Fruit fly (Drosophila melanogaster) whole organism, embryonic: ENCODE data around the gene CSN5.

Experiments
- B-H1 ChIP-seq: fragments of 200-800 bp; sonication (Bioruptor generic); IDR thresholded peaks from 3 replicates; pipeline ENCODE4 v1.3.6; 2022; ENCODE audit warnings: missing biosample characterization, missing genetic modification characterization
- Blimp-1 ChIP-seq: fragments of 200-800 bp; sonication (Bioruptor generic); optimal IDR thresholded peaks from 3 replicates; lab custom pipeline; 2018; ENCODE audit warnings: missing biosample characterization, missing genetic modification characterization, mild to moderate bottlenecking, moderate library complexity, missing genetic modification reagents
- CG10366 ChIP-seq: fragments of 200-800 bp; sonication (Bioruptor generic); IDR thresholded peaks from 2 replicates; pipeline ENCODE4 v1.3.6; 2022; ENCODE audit warnings: missing biosample characterization, missing genetic modification characterization
- CG11085 ChIP-seq: fragments of 200-800 bp; sonication (Bioruptor generic); IDR thresholded peaks from 2 replicates; pipeline ENCODE4 v1.3.6; 2022; ENCODE audit warnings: missing biosample characterization, missing genetic modification characterization
- CG12236 ChIP-seq: fragments of 200-800 bp; sonication (Bioruptor generic); optimal IDR thresholded peaks from 2 replicates; lab custom pipeline; 2016; ENCODE audit warnings: missing biosample characterization, missing genetic modification characterization
- CG13624 ChIP-seq: fragments of 200-800 bp; sonication (Bioruptor generic); optimal IDR thresholded peaks from 2 replicates; lab custom pipeline; 2016; ENCODE audit warnings: missing biosample characterization, missing genetic modification characterization
- CG13775 ChIP-seq: fragments of 200-800 bp; sonication (Bioruptor generic); optimal IDR thresholded peaks from 3 replicates; lab custom pipeline; 2017; ENCODE audit warnings: missing biosample characterization, mild to moderate bottlenecking, missing genetic modification characterization
- CG14050 ChIP-seq: fragments of 200-800 bp; sonication (Bioruptor generic); IDR thresholded peaks from 3 replicates; pipeline ENCODE4 v1.3.6; 2022; ENCODE audit warnings: missing biosample characterization, missing genetic modification characterization
- CG17829 ChIP-seq: fragments of 200-800 bp; optimal IDR thresholded peaks from 2 replicates; lab custom pipeline; 2019; ENCODE audit warnings: missing biosample characterization, mild to moderate bottlenecking, missing genetic modification characterization, moderate library complexity
- CG17912 ChIP-seq: fragments of 200-800 bp; sonication (Bioruptor generic); optimal IDR thresholded peaks from 2 replicates; lab custom pipeline; 2018; ENCODE audit warnings: missing biosample characterization, mild to moderate bottlenecking, missing genetic modification characterization
- CG18764 ChIP-seq: fragments of 200-800 bp; sonication (Bioruptor generic); optimal IDR thresholded peaks from 3 replicates; lab custom pipeline; 2016; ENCODE audit warnings: missing biosample characterization, missing genetic modification characterization
- CG2199 ChIP-seq: fragments of 200-800 bp; sonication (Bioruptor generic); IDR thresholded peaks from 3 replicates; pipeline ENCODE4 v1.3.6; 2022; ENCODE audit warnings: missing biosample characterization, missing genetic modification characterization
- CG32767 ChIP-seq: fragments of 200-800 bp; sonication (Bioruptor generic); IDR thresholded peaks from 2 replicates; pipeline ENCODE4 v1.3.6; 2022; ENCODE audit warnings: missing biosample characterization, missing genetic modification characterization
- CG4424 ChIP-seq: fragments of 200-800 bp; sonication (Bioruptor generic); optimal IDR thresholded peaks from 3 replicates; lab custom pipeline; 2016; ENCODE audit warnings: missing biosample characterization, missing genetic modification characterization
- CG6683 ChIP-seq: fragments of 200-800 bp; sonication (Bioruptor generic); optimal IDR thresholded peaks from 2 replicates; lab custom pipeline; 2017; ENCODE audit warnings: missing biosample characterization, mild to moderate bottlenecking, missing genetic modification characterization, missing genetic modification reagents
- CG6813 ChIP-seq: fragments of 200-800 bp; sonication (Bioruptor generic); optimal IDR thresholded peaks from 2 replicates; lab custom pipeline; 2017; ENCODE audit warnings: missing biosample characterization, missing genetic modification characterization, mild to moderate bottlenecking, moderate library complexity, missing genetic modification reagents
- CG7963 ChIP-seq: fragments of 200-800 bp; sonication (Bioruptor generic); IDR thresholded peaks from 3 replicates; pipeline ENCODE4 v1.3.6; 2022; ENCODE audit warnings: missing biosample characterization, missing genetic modification characterization; ENCODE audit not compliant: partially characterized antibody
- CG8478 ChIP-seq: fragments of >200 bp; optimal IDR thresholded peaks from 2 replicates; lab custom pipeline; 2018
- CG8765 ChIP-seq: fragments of 200-800 bp; sonication (Bioruptor generic); IDR thresholded peaks from 2 replicates; pipeline ENCODE4 v1.3.6; 2022; ENCODE audit warnings: missing biosample characterization, missing genetic modification characterization
- CHES-1-like ChIP-seq: fragments of 200-800 bp; sonication (Bioruptor generic); optimal IDR thresholded peaks from 2 replicates; lab custom pipeline; 2016; ENCODE audit warnings: missing biosample characterization, missing genetic modification characterization
- Dfd ChIP-seq, 2 experiments: fragments of >200 bp; optimal IDR thresholded peaks; 2 replicates each; lab custom pipeline; 2017; ENCODE audit warnings: missing biosample characterization in 2 of 2, missing genetic modification characterization in 2 of 2
- Doc3 ChIP-seq: fragments of 200-800 bp; sonication (Bioruptor generic); IDR thresholded peaks from 3 replicates; pipeline ENCODE4 v1.3.6; 2022; ENCODE audit warnings: missing biosample characterization, missing genetic modification characterization; ENCODE audit not compliant: partially characterized antibody
- Dp ChIP-seq: fragments of 200-800 bp; sonication (Bioruptor generic); optimal IDR thresholded peaks from 2 replicates; lab custom pipeline; 2018; ENCODE audit warnings: missing biosample characterization, mild to moderate bottlenecking, missing genetic modification characterization, moderate library complexity
- Eip74EF ChIP-seq, 2 experiments: fragments of 200-800 bp in 1 of 2; fragments of >200 bp in 1 of 2; sonication (Bioruptor generic) in 1 of 2; optimal IDR thresholded peaks; 2 replicates each; lab custom pipeline; 2017 to 2019; ENCODE audit warnings: missing biosample characterization in 2 of 2, missing genetic modification characterization in 2 of 2, mild to moderate bottlenecking in 1 of 2, moderate library complexity in 1 of 2
- Fer1 ChIP-seq: fragments of 200-800 bp; sonication (Bioruptor generic); optimal IDR thresholded peaks from 2 replicates; lab custom pipeline; 2017; ENCODE audit warnings: missing biosample characterization, mild to moderate bottlenecking, missing genetic modification characterization
- Hand ChIP-seq: fragments of 200-800 bp; sonication (Bioruptor generic); optimal IDR thresholded peaks from 2 replicates; lab custom pipeline; 2017; ENCODE audit warnings: mild to moderate bottlenecking, missing biosample characterization, missing genetic modification reagents, missing genetic modification characterization
- Hmx ChIP-seq: fragments of 200-800 bp; sonication (Bioruptor generic); optimal IDR thresholded peaks from 2 replicates; lab custom pipeline; 2016; ENCODE audit warnings: missing biosample characterization, missing genetic modification characterization
- NC2α ChIP-seq: fragments of 200-800 bp; sonication (Bioruptor generic); optimal IDR thresholded peaks from 2 replicates; lab custom pipeline; 2016; ENCODE audit warnings: missing biosample characterization, missing genetic modification characterization
- Neu2 ChIP-seq: fragments of 200-800 bp; sonication (Bioruptor generic); optimal IDR thresholded peaks from 3 replicates; lab custom pipeline; 2016; ENCODE audit warnings: missing biosample characterization, missing genetic modification characterization, borderline replicate concordance
- Pdp1 ChIP-seq, 2 experiments: fragments of 200-800 bp; sonication (Bioruptor generic); optimal IDR thresholded peaks; 3 replicates each; lab custom pipeline; 2016; ENCODE audit warnings: missing biosample characterization in 2 of 2, missing genetic modification characterization in 2 of 2, mild to moderate bottlenecking in 1 of 2, moderate library complexity in 1 of 2
- Sry-δ ChIP-seq: fragments of 200-800 bp; sonication (Bioruptor generic); optimal IDR thresholded peaks from 2 replicates; lab custom pipeline; 2016; ENCODE audit warnings: missing biosample characterization, missing genetic modification characterization
- YL-1 ChIP-seq: fragments of 200-800 bp; sonication (Bioruptor generic); optimal IDR thresholded peaks from 3 replicates; lab custom pipeline; 2017; ENCODE audit warnings: missing biosample characterization, mild to moderate bottlenecking, missing genetic modification characterization
- ash1 ChIP-seq: fragments of 200-800 bp; sonication (Bioruptor generic); optimal IDR thresholded peaks from 2 replicates; lab custom pipeline; 2018; ENCODE audit warnings: missing biosample characterization, mild to moderate bottlenecking, missing genetic modification characterization
- bsh ChIP-seq, 2 experiments: fragments of 200-800 bp; sonication (Bioruptor generic); optimal IDR thresholded peaks; 2 replicates each; lab custom pipeline; 2017 to 2018; ENCODE audit warnings: mild to moderate bottlenecking in 2 of 2, missing biosample characterization in 2 of 2, missing genetic modification characterization in 2 of 2, moderate library complexity in 1 of 2
- disco-r ChIP-seq: fragments of 200-800 bp; sonication (Bioruptor generic); optimal IDR thresholded peaks from 2 replicates; lab custom pipeline; 2016; ENCODE audit warnings: missing biosample characterization, missing genetic modification characterization
- dpn ChIP-seq, 2 experiments: fragments of 200-800 bp; sonication (Bioruptor generic); optimal IDR thresholded peaks; 3 replicates each; lab custom pipeline; 2016; ENCODE audit warnings: missing biosample characterization in 2 of 2, missing genetic modification characterization in 2 of 2
- gsb-n ChIP-seq: fragments of 200-800 bp; sonication (Bioruptor generic); optimal IDR thresholded peaks from 3 replicates; lab custom pipeline; 2018; ENCODE audit warnings: missing biosample characterization, mild to moderate bottlenecking, missing genetic modification characterization
- kni ChIP-seq: fragments of 200-800 bp; sonication (Bioruptor generic); optimal IDR thresholded peaks from 3 replicates; lab custom pipeline; 2017; ENCODE audit warnings: mild to moderate bottlenecking, missing biosample characterization, missing genetic modification reagents, missing genetic modification characterization
- lmd ChIP-seq: fragments of 200-800 bp; sonication (Bioruptor generic); IDR thresholded peaks from 2 replicates; pipeline ENCODE4 v1.3.6; 2022; ENCODE audit warnings: missing biosample characterization, missing genetic modification characterization
- mirr ChIP-seq: fragments of 200-800 bp; sonication (Bioruptor generic); optimal IDR thresholded peaks from 3 replicates; lab custom pipeline; 2018; ENCODE audit warnings: missing biosample characterization, mild to moderate bottlenecking, missing genetic modification characterization
- pfk ChIP-seq: fragments of 200-800 bp; sonication (Bioruptor generic); optimal IDR thresholded peaks from 2 replicates; lab custom pipeline; 2018; ENCODE audit warnings: missing biosample characterization, mild to moderate bottlenecking, missing genetic modification characterization, moderate library complexity
- pnt ChIP-seq: fragments of 200-800 bp; sonication (Bioruptor generic); optimal IDR thresholded peaks from 3 replicates; lab custom pipeline; 2016; ENCODE audit warnings: missing biosample characterization, missing genetic modification characterization
- salm ChIP-seq: fragments of 200-800 bp; sonication (Bioruptor generic); optimal IDR thresholded peaks from 2 replicates; lab custom pipeline; 2018; ENCODE audit warnings: missing biosample characterization, mild to moderate bottlenecking, missing genetic modification characterization
- sim ChIP-seq: fragments of 200-800 bp; sonication (Bioruptor generic); IDR thresholded peaks from 2 replicates; pipeline ENCODE4 v1.3.6; 2022; ENCODE audit warnings: missing biosample characterization, missing genetic modification characterization
- slbo ChIP-seq: fragments of 200-800 bp; sonication (Bioruptor generic); IDR thresholded peaks from 2 replicates; pipeline ENCODE4 v1.3.6; 2022; ENCODE audit warnings: missing biosample characterization, missing genetic modification characterization
- tgo ChIP-seq: fragments of 200-800 bp; sonication (Bioruptor generic); IDR thresholded peaks from 3 replicates; pipeline ENCODE4 v1.3.6; 2022; ENCODE audit warnings: missing biosample characterization, missing genetic modification characterization
- toy ChIP-seq: fragments of 200-800 bp; sonication (Bioruptor generic); IDR thresholded peaks from 2 replicates; pipeline ENCODE4 v1.3.6; 2022; ENCODE audit warnings: missing biosample characterization, missing genetic modification characterization
- usp ChIP-seq: fragments of >200 bp; optimal IDR thresholded peaks from 2 replicates; lab custom pipeline; 2017; ENCODE audit warnings: missing biosample characterization, missing genetic modification characterization
- vnd ChIP-seq: fragments of 200-800 bp; sonication (Bioruptor generic); IDR thresholded peaks from 3 replicates; pipeline ENCODE4 v1.3.6; 2022; ENCODE audit warnings: missing biosample characterization, missing genetic modification characterization; ENCODE audit not compliant: partially characterized antibody
- wdn ChIP-seq: fragments of 200-800 bp; sonication (Bioruptor generic); IDR thresholded peaks from 2 replicates; pipeline ENCODE4 v1.3.6; 2022; ENCODE audit warnings: missing biosample characterization, missing genetic modification characterization

Gene CSN5

dm6 chr3R:16442937-16443336, 27.0 kb upstream of the CSN5 start, which contains the start of the genes Ttc1 and CG14882 (continued):
- peak; percentile 71 for TF ChIP-seq CG12236 (GFP tag; lab: Kevin White, UChicago)
- TF ChIP-seq mirr (GFP tag; lab: Kevin White, UChicago) = peak; percentile 52
- TF ChIP-seq slbo (GFP tag; lab: Robert Waterston, UW) = peak; percentile 95
- TF ChIP-seq CG10366 (GFP tag; lab: Robert Waterston, UW) = peak; percentile 93
- peak; percentile 59 for TF ChIP-seq Hmx
- TF ChIP-seq CG8478 (lab: Kevin White, UChicago) = no peak
- peak; percentile 88 for TF ChIP-seq CHES-1-like (GFP tag; lab: Kevin White, UChicago)
- peak; percentile 49 for TF ChIP-seq Sry-δ
- peak; percentile 85 for TF ChIP-seq CG13775 (GFP tag; lab: Kevin White, UChicago)
- TF ChIP-seq Dfd (GFP tag; optimal IDR thresholded peaks at IDR 0.05; lab: Kevin White, UChicago) = no peak
- peak; percentile 93 for TF ChIP-seq tgo
- peak; percentile 93 for TF ChIP-seq CG13624 (GFP tag; lab: Kevin White, UChicago)
- no peak for TF ChIP-seq CG8765 (GFP tag; lab: Robert Waterston, UW)
- TF ChIP-seq dpn (GFP tag; optimal IDR thresholded peaks at IDR 0.05; lab: Kevin White, UChicago) = peak; percentile 84 to 91
- TF ChIP-seq wdn (GFP tag; lab: Robert Waterston, UW) = peak; percentile 84
- 0 out of 2 replicates have a peak, but pooled peaks have one; percentile 34 for TF ChIP-seq toy (GFP tag; lab: Robert Waterston, UW)
- peak; percentile 62 for TF ChIP-seq Hand (GFP tag; lab: Kevin White, UChicago)
- peak; percentile 74 for TF ChIP-seq gsb-n (tag; lab: Kevin White, UChicago)
- TF ChIP-seq salm (tag; lab: Kevin White, UChicago) = peak; percentile 50
- no peak for TF ChIP-seq Eip74EF (GFP tag; optimal IDR thresholded peaks at IDR 0.05; lab: Kevin White, UChicago)
- peak; percentile 72 for TF ChIP-seq NC2α
- TF ChIP-seq CG14050 (GFP tag; lab: Robert Waterston, UW) = peak; percentile 92
- no peak for TF ChIP-seq CG17912
- peak; percentile 84 for TF ChIP-seq CG17829 (tag; lab: Kevin White, UChicago)
- 0 out of 3 replicates have a peak, but pooled peaks have one; percentile 19 for TF ChIP-seq vnd (GFP tag; lab: Robert Waterston, UW)
- TF ChIP-seq bsh (GFP tag; optimal IDR thresholded peaks at IDR 0.05; lab: Kevin White, UChicago) = peak; percentile 45 to 90
- peak; percentile 73 for TF ChIP-seq B-H1 (GFP tag; lab: Robert Waterston, UW)
- TF ChIP-seq Dp (GFP tag; lab: Kevin White, UChicago) = peak; percentile 44
- TF ChIP-seq usp (GFP tag; lab: Kevin White, UChicago) = no peak
- 0 out of 3 replicates have a peak, but pooled peaks have one; percentile 33 for TF ChIP-seq CG7963 (GFP tag; lab: Robert Waterston, UW)
- TF ChIP-seq CG4424 (GFP tag; lab: Kevin White, UChicago) = peak; percentile 78
- peak; percentile 81 for TF ChIP-seq Fer1
- TF ChIP-seq CG18764 (GFP tag; lab: Kevin White, UChicago) = peak; percentile 71
- TF ChIP-seq YL-1 (GFP tag; lab: Kevin White, UChicago) = peak; percentile 38
- 0 out of 3 replicates have a peak, but pooled peaks have one; percentile 24 for TF ChIP-seq Doc3
- no peak for TF ChIP-seq kni (GFP tag; lab: Kevin White, UChicago)
- peak; percentile 70 for TF ChIP-seq CG6813
- peak; percentile 68 for TF ChIP-seq disco-r (GFP tag; lab: Kevin White, UChicago)
- TF ChIP-seq Pdp1 (GFP tag; optimal IDR thresholded peaks at IDR 0.05; lab: Kevin White, UChicago) = peak; percentile 87 to 90
- no peak for TF ChIP-seq ash1 (GFP tag; lab: Kevin White, UChicago)
- peak; percentile 74; the same call in 1 of the 3 replicates for TF ChIP-seq CG2199 (GFP tag; lab: Robert Waterston, UW)
- TF ChIP-seq CG6683 (GFP tag; lab: Kevin White, UChicago) = peak; percentile 51
- TF ChIP-seq lmd (GFP tag; lab: Robert Waterston, UW) = peak; percentile 80
- TF ChIP-seq sim (GFP tag; lab: Robert Waterston, UW) = peak; percentile 47; the same call in 1 of the 2 replicates
- TF ChIP-seq pnt (GFP tag; lab: Kevin White, UChicago) = peak; percentile 73
- TF ChIP-seq Neu2 (GFP tag; lab: Kevin White, UChicago) = no peak
- TF ChIP-seq CG32767 (GFP tag; lab: Robert Waterston, UW) = peak; percentile 92
- no peak for TF ChIP-seq pfk (GFP tag; lab: Kevin White, UChicago)
- peak; percentile 88 for TF ChIP-seq CG11085 (GFP tag; lab: Robert Waterston, UW)
- TF ChIP-seq Blimp-1 (GFP tag; lab: Kevin White, UChicago) = peak; percentile 64
